Fruit fly (Drosophila melanogaster) S2 (cell line): ENCODE results near the gene Amun.
"Not testable (repeated sequence)": the region's sequence is repeated elsewhere in the genome, so short reads cannot be mapped to it uniquely, and the experiment has no call there.

Source experiments
- CG8478 ChIP-seq: fragments of >200 bp; optimal IDR thresholded peaks from 2 replicates; lab custom pipeline; 2018
- CTCF ChIP-seq, 2 experiments: fragments of >200 bp; optimal IDR thresholded peaks; 2 replicates each; lab custom pipeline; 2018

Gene Amun

dm6 chrX:11715263-11715659 lies at the start of gene Amun:
TSS of gene Amun (minus strand) at chrX:11715565.
- TF ChIP-seq CTCF (optimal IDR thresholded peaks at IDR 0.05; lab: Kevin White, UChicago): no peak
- no peak for TF ChIP-seq CG8478 (lab: Kevin White, UChicago)

- no peak for TF ChIP-seq CG8478 (lab: Kevin White, UChicago)
- TF ChIP-seq CTCF (optimal IDR thresholded peaks at IDR 0.05; lab: Kevin White, UChicago): no peak
Observed at dm6 chrX:11764540-11765136, 49.3 kb upstream of the Amun start, which contains the start of gene CG9360. TSS of gene CG9360 (minus strand) at chrX:11764590.

DNA sequence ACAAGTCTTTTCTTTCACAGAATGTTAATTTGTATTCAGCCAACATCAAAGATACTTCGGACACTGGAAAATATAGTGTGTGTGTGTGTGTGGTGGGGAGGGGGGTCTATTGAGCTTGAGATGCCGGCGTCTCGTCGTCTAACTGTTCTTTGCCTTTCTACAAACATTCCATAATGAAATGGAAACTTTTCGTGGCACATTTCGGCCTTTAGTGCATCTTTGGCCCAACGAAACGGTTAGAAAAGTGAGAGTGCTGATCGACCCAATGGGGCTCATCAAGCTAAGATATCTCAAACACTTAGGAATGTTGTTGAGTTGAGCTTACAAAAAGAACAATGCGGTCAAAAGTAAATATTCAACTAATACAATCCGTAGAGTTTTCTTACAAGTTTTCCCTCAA lies 41.5 kb upstream of the Amun start:
- TF ChIP-seq CG8478 (lab: Kevin White, UChicago) (no peak), CTCF (optimal IDR thresholded peaks at IDR 0.05; lab: Kevin White, UChicago) (no peak)

- TF ChIP-seq CG8478 (lab: Kevin White, UChicago); CTCF (optimal IDR thresholded peaks at IDR 0.05; lab: Kevin White, UChicago): not testable (repeated sequence)
Observed at dm6 chrX:11753973-11754372, 38.6 kb upstream of the Amun start, which contains the start of gene m. TSS of gene m (plus strand) at chrX:11754273.

- no peak for TF ChIP-seq CTCF (optimal IDR thresholded peaks at IDR 0.05; lab: Kevin White, UChicago)
- no peak for TF ChIP-seq CG8478 (lab: Kevin White, UChicago)
Observed at dm6 chrX:11736421-11736820, 21.1 kb upstream of the Amun start.

DNA sequence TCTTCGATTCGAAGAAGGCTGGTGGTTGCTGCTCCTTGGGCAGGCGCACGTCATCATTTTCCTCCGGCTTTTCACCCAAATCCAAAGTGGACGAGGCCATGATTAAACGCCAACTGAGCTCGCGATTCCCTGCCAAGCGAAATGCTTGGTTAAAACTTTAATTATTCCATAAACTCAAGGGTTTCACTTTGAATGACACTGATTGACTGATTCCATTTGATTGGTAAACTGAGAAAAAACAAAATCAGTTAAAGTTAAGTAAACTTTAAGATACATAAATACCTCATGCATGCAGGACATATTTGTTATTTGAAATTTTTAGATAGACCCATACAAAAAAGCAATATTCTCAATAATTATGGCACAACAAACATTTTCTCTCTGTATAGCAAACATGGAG lies 18.4 kb upstream of the Amun start, which contains the start of gene inaF-A:
inaF-A (minus strand) TSS at position 101 of the 400 bp plus-strand sequence.
- TF ChIP-seq CTCF (optimal IDR thresholded peaks at IDR 0.05; lab: Kevin White, UChicago): no peak

dm6 chrX:11732670-11733069 lies 17.3 kb upstream of the Amun start, which contains the start of gene inaF-B:
TSS of gene inaF-B (minus strand) at chrX:11732770.
- TF ChIP-seq CTCF (optimal IDR thresholded peaks at IDR 0.05; lab: Kevin White, UChicago) (no peak), CG8478 (lab: Kevin White, UChicago) (no peak)

dm6 chrX:11731665-11732064 lies 16.3 kb upstream of the Amun start, which contains the start of gene inaF-C:
TSS of gene inaF-C (minus strand) at chrX:11731765.
- no peak for TF ChIP-seq CTCF (optimal IDR thresholded peaks at IDR 0.05; lab: Kevin White, UChicago)
- TF ChIP-seq CG8478 (lab: Kevin White, UChicago): no peak

DNA sequence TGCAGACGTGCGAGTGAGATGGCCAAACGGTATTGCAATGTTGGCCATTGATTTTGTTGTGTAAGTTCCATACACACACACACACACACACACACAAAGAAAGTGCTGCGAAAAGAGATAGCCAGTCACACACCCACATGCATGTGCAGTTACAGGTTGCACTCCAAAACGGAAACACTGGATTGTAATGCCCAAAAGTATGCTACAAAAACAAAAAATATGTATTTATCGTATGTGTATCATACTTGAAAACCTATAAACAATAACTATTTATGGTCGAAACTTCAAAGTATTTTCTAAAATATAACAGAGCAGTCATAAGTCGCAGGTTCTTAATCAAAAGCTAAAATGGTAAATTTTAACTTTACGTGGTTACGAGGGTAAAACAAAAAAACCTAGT lies 14.6 kb upstream of the Amun start:
- no peak for TF ChIP-seq CG8478 (lab: Kevin White, UChicago)
- TF ChIP-seq CTCF (optimal IDR thresholded peaks at IDR 0.05; lab: Kevin White, UChicago): no peak

- TF ChIP-seq CTCF (optimal IDR thresholded peaks at IDR 0.05; lab: Kevin White, UChicago) (no peak), CG8478 (lab: Kevin White, UChicago) (no peak)
Observed at dm6 chrX:11728999-11729398, 13.6 kb upstream of the Amun start, which contains the start of gene inaF-D. TSS of gene inaF-D (minus strand) at chrX:11729099.

DNA sequence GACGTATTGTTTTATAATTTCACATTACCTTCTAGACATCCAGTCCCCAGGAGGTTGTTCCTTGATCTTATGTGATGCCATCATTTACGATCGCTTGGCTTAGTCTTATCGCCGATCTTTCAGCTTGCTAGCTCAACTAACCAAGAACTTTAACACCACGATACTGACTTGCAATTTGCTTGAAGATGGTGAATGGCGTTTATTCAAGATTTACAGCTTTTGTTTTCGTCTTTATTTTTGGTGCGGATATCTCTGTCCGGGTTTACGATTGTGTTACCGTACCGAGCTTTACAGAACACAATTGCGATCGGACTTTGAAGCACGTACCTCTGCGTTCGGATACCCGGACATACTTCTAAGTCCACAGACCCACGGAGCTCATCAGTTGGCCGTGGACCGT lies 8.6 kb upstream of the Amun start, which contains the start of gene CG15221:
CG15221 (plus strand) TSS at position 301 of the 400 bp plus-strand sequence.
- no peak for TF ChIP-seq CTCF (optimal IDR thresholded peaks at IDR 0.05; lab: Kevin White, UChicago)
- no peak for TF ChIP-seq CG8478 (lab: Kevin White, UChicago)

DNA sequence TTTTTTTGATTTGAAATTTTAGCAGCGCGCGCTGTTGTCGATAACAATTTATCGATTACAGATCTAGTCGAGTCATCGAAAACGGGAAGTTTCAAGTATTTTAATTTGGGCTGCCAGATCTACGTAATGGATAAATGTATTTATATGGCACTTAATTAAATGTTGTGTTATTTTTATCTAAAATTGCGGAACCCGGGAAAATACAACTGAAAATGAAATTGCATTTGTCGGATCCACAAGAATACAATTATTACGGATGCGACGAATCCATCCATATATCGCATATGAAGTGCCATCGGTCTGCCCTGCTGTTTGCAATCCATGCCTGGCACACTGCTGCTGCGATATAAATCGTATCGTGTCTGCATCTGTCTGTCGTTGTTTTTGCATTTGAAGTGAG lies 4.8 kb upstream of the Amun start, which contains the start of gene Tango10:
Tango10 (plus strand) TSS at position 108 of the 400 bp plus-strand sequence.
- TF ChIP-seq CG8478 (lab: Kevin White, UChicago) (no peak), CTCF (optimal IDR thresholded peaks at IDR 0.05; lab: Kevin White, UChicago) (no peak)

DNA sequence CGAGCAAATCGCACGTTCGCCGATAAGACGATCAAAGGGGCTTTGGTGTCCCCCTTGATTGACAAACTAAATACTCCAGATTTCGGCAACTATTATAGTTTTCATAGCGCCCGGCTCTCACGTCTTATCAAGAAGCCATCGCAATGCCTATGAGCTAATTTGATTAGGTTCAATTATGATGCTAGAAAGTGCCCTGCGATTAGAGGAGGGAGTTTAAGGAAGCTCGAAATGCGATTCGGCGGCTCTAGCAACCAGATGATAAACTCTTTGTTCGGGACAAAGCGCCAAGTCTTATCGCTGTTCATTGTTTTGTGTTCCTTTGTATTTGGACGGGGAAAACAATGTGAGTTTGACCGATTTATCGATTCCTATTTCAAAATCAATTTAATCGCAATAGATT lies 2.5 kb upstream of the Amun start:
- TF ChIP-seq CG8478 (lab: Kevin White, UChicago) (no peak), CTCF (optimal IDR thresholded peaks at IDR 0.05; lab: Kevin White, UChicago) (no peak)

- no peak for TF ChIP-seq CG8478 (lab: Kevin White, UChicago)
- TF ChIP-seq CTCF (optimal IDR thresholded peaks at IDR 0.05; lab: Kevin White, UChicago): no peak
Observed at dm6 chrX:11716731-11717326, 1.5 kb upstream of the Amun start, which contains the start of gene prtp. TSS of gene prtp (plus strand) at chrX:11716756.
